Fruit fly (Drosophila melanogaster): Measurements from ENCODE around the gene CG34376.

DNA sequence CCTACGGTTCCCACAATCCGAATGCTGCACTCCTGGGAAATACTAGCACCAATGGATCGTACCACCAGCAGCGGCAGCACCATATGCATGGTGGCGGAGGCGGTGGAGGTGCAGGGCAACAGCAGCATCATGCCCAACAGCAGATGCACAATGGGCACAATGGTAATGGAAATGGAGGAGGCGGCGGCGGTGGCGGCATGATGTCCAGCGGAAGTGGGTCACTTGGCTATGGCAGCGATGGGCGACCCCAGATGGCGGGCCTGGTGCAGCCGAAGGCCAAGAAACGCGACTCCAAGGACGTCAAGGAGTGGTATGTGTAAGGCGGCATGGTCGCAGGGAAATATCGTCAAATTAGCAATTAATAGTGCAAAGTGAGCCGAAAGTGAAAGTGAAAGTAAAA, 35.6 kb downstream of the CG34376 start:
- no peak for TF ChIP-seq tj (GFP tag; optimal IDR thresholded peaks at IDR 0.05)
- TF ChIP-seq cic (GFP tag; optimal IDR thresholded peaks at IDR 0.05) = no peak
